Fruit fly (Drosophila melanogaster) whole organism, adult: ENCODE results near the gene tau.

ENCODE experiments used
- CG11617 ChIP-seq: fragments of 200-800 bp; sonication (Bioruptor generic); optimal IDR thresholded peaks from 2 replicates; lab custom pipeline; 2017; ENCODE audit warnings: mild to moderate bottlenecking, missing biosample characterization, missing genetic modification reagents, missing genetic modification characterization
- CG12768 ChIP-seq: fragments of 200-800 bp; sonication (Bioruptor generic); optimal IDR thresholded peaks from 2 replicates; lab custom pipeline; 2017; ENCODE audit warnings: missing biosample characterization, missing genetic modification characterization, mild to moderate bottlenecking, moderate library complexity, missing genetic modification reagents
- CG14711 ChIP-seq: fragments of 200-800 bp; sonication (Bioruptor generic); optimal IDR thresholded peaks from 2 replicates; lab custom pipeline; 2018; ENCODE audit warnings: missing biosample characterization, mild to moderate bottlenecking, missing genetic modification characterization, moderate library complexity
- CG1620 ChIP-seq: fragments of 200-800 bp; sonication (Bioruptor generic); optimal IDR thresholded peaks from 2 replicates; lab custom pipeline; 2016; ENCODE audit warnings: missing biosample characterization, missing genetic modification characterization
- CG33017 ChIP-seq: fragments of 200-800 bp; sonication (Bioruptor generic); optimal IDR thresholded peaks from 2 replicates; lab custom pipeline; 2018; ENCODE audit warnings: missing biosample characterization, mild to moderate bottlenecking, missing genetic modification characterization, moderate library complexity
- CG5204 ChIP-seq: fragments of 200-800 bp; sonication (Bioruptor generic); optimal IDR thresholded peaks from 2 replicates; lab custom pipeline; 2016; ENCODE audit warnings: missing biosample characterization, missing genetic modification characterization
- CG7045 ChIP-seq: fragments of 200-800 bp; sonication (Bioruptor generic); optimal IDR thresholded peaks from 2 replicates; lab custom pipeline; 2017; ENCODE audit warnings: missing biosample characterization, mild to moderate bottlenecking, missing genetic modification characterization
- CG7101 ChIP-seq: fragments of 200-800 bp; sonication (Bioruptor generic); optimal IDR thresholded peaks from 2 replicates; lab custom pipeline; 2018; ENCODE audit warnings: missing biosample characterization, mild to moderate bottlenecking, missing genetic modification characterization, moderate library complexity
- Clk ChIP-seq: fragments of 200-800 bp; sonication (Bioruptor generic); optimal IDR thresholded peaks from 2 replicates; lab custom pipeline; 2017; ENCODE audit warnings: missing biosample characterization, missing genetic modification characterization
- Crg-1 ChIP-seq: fragments of 200-800 bp; sonication (Bioruptor generic); optimal IDR thresholded peaks from 2 replicates; lab custom pipeline; 2016; ENCODE audit warnings: missing biosample characterization, missing genetic modification characterization
- Hr96 ChIP-seq: fragments of 200-800 bp; sonication (Bioruptor generic); optimal IDR thresholded peaks from 2 replicates; lab custom pipeline; 2016; ENCODE audit warnings: missing biosample characterization, missing genetic modification characterization
- Mnt ChIP-seq: fragments of 200-800 bp; sonication (Bioruptor generic); optimal IDR thresholded peaks from 2 replicates; lab custom pipeline; 2016; ENCODE audit warnings: missing biosample characterization, mild to moderate bottlenecking, missing genetic modification characterization
- bab1 ChIP-seq: fragments of 200-800 bp; sonication (Bioruptor generic); optimal IDR thresholded peaks from 3 replicates; lab custom pipeline; 2019; ENCODE audit warnings: missing biosample characterization, mild to moderate bottlenecking, missing genetic modification characterization, moderate library complexity
- cic ChIP-seq: fragments of 200-800 bp; sonication (Bioruptor generic); optimal IDR thresholded peaks from 2 replicates; lab custom pipeline; 2017; ENCODE audit warnings: missing biosample characterization, mild to moderate bottlenecking, missing genetic modification characterization, moderate library complexity
- cnc ChIP-seq, 2 experiments: fragments of >200 bp; optimal IDR thresholded peaks; 2 replicates each; lab custom pipeline; 2017
- kay ChIP-seq: fragments of 200-800 bp; sonication (Bioruptor generic); peaks from one replicate; lab custom pipeline; 2016; ENCODE audit warnings: missing biosample characterization, missing genetic modification characterization, borderline replicate concordance
- ovo ChIP-seq: fragments of 200-800 bp; sonication (Bioruptor generic); optimal IDR thresholded peaks from 2 replicates; lab custom pipeline; 2016; ENCODE audit warnings: missing biosample characterization, missing genetic modification characterization
- pad ChIP-seq: fragments of 200-800 bp; sonication (Bioruptor generic); optimal IDR thresholded peaks from 3 replicates; lab custom pipeline; 2017; ENCODE audit warnings: missing biosample characterization, missing genetic modification characterization, mild to moderate bottlenecking, moderate library complexity, missing genetic modification reagents
- tj ChIP-seq: fragments of 200-800 bp; sonication (Bioruptor generic); optimal IDR thresholded peaks from 3 replicates; lab custom pipeline; 2017; ENCODE audit warnings: missing biosample characterization, mild to moderate bottlenecking, missing genetic modification characterization, moderate library complexity
- toe ChIP-seq: fragments of 200-800 bp; sonication (Bioruptor generic); optimal IDR thresholded peaks from 2 replicates; lab custom pipeline; 2016; ENCODE audit warnings: missing biosample characterization, missing genetic modification characterization

The tau gene

DNA sequence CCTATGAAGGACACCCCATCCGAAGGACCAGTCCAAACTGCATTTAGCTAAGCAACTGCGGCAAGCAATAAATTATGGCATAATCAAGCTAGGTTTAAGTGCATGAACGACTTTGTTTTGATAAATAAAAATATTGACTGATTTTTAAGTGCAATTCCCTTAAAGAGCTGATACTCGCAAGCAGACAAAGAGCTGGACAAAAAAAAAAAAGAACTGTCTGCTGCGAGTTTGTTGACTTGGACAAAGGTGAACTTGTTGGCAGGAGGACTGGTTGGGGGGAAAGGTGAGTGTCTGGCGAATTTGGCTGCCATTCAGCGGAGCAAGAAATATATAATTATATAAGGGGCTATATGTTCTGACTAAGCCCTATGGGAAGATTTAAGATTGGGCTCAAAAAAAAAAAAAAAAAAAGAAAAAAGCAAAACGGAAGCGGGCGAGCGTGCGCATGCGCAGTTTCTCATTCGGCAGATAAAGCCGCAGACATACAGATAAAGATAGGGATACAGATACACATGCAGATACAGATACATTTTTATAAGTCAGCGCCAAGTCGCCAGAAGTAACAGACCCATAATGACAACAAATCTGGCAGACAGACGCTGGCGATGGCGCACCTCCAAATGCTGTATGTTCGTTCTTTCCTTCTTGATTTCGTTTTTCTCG, 36.0 kb upstream of the tau start:
- TF ChIP-seq toe (GFP tag; lab: Kevin White, UChicago) (no peak), Hr96 (no peak), cnc (optimal IDR thresholded peaks at IDR 0.05; lab: Kevin White, UChicago) (no peak), Crg-1 (GFP tag; lab: Kevin White, UChicago) (no peak), pad (GFP tag; lab: Kevin White, UChicago) (no peak), CG5204 (GFP tag; lab: Kevin White, UChicago) (no peak), Mnt (GFP tag; lab: Kevin White, UChicago) (no peak), Clk (GFP tag; lab: Kevin White, UChicago) (no peak), CG14711 (tag; lab: Kevin White, UChicago) (no peak), CG11617 (GFP tag; lab: Kevin White, UChicago) (no peak), tj (GFP tag; lab: Kevin White, UChicago) (no peak), kay (no peak), bab1 (GFP tag; lab: Kevin White, UChicago) (no peak), cic (GFP tag; lab: Kevin White, UChicago) (no peak), CG1620 (GFP tag; lab: Kevin White, UChicago) (no peak), CG7045 (GFP tag; lab: Kevin White, UChicago) (no peak)

DNA sequence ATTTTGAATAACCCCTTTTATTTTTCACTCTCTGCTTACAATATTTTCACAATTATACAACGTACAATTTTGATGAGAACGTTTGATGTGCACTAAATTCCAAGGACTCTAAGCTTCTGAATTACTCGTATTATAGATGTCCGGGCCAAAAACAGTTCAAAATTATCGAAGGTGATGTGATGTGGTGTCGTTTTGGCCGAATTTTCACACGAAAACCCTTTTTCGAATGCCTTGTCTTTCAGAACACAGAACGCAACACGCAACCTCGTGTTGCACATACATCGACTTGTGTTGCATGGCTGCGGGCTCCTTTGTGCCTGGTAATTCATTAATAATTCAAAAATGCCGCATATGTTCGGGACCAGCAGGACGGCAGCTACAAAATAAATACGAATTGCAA, 31.2 kb upstream of the tau start, which contains the start of gene CG31055:
TSS of gene CG31055 (minus strand) at position 101 of the 400 bp plus-strand sequence.
- TF ChIP-seq CG11617 (GFP tag; lab: Kevin White, UChicago) (no peak), cic (GFP tag; lab: Kevin White, UChicago) (no peak), CG5204 (GFP tag; lab: Kevin White, UChicago) (no peak), pad (GFP tag; lab: Kevin White, UChicago) (no peak), CG1620 (GFP tag; lab: Kevin White, UChicago) (no peak), CG33017 (no peak), CG12768 (GFP tag; lab: Kevin White, UChicago) (no peak), Clk (GFP tag; lab: Kevin White, UChicago) (no peak), cnc (optimal IDR thresholded peaks at IDR 0.05; lab: Kevin White, UChicago) (no peak), ovo (GFP tag; lab: Kevin White, UChicago) (no peak), kay (no peak), Mnt (GFP tag; lab: Kevin White, UChicago) (no peak)

DNA sequence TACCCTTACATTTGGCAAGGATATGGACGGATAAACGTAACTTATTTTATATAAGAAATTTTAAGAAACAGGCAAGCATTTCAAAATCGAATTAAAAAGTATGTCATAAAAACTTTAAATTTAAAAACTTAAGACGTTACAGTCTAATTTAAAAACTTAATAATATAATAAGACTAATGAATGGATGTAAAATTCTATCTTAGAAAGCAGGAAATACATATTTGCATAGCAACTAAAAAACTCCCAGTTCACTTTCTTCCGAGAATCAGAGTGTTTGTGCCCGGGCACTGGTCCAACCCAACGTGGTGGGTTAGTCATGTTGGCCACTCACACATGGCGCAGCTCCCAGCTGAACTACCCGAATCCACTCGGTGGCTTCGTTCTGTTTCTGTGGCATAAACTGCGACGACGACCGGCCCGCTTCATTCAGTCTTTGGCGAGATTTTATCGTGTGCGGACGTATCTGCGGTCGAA, 28.8 kb upstream of the tau start, which contains the start of gene CG12880:
TSS of gene CG12880 (plus strand) at position 424 of the 474 bp plus-strand sequence.
- TF ChIP-seq pad (GFP tag; lab: Kevin White, UChicago) (no peak), CG7045 (GFP tag; lab: Kevin White, UChicago) (no peak), Hr96 (no peak), kay (no peak), CG11617 (GFP tag; lab: Kevin White, UChicago) (no peak), CG14711 (tag; lab: Kevin White, UChicago) (no peak), CG7101 (tag; lab: Kevin White, UChicago) (no peak), CG5204 (GFP tag; lab: Kevin White, UChicago) (no peak), CG33017 (no peak)

DNA sequence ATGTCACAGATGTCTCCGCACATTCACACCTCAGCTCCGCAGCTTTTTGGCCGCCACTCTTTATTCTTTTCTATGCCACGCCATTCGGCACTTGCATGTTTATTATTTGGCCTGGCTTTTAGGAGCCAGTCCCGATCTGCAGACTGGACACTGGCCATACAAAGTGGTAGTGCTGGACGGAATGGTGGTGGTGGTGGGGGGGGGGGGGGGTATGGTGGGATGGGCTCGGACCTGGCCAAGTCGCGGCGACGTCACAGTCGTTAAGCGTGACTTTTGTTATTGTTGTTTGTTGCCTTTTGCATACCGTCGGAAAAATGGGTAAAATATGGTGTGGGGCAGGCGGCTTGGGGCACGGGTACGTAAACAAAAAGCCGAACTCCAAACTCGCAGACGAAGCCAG, 28.3 kb upstream of the tau start:
- TF ChIP-seq tj (GFP tag; lab: Kevin White, UChicago) = no peak
- TF ChIP-seq kay = peak; percentile 28

DNA sequence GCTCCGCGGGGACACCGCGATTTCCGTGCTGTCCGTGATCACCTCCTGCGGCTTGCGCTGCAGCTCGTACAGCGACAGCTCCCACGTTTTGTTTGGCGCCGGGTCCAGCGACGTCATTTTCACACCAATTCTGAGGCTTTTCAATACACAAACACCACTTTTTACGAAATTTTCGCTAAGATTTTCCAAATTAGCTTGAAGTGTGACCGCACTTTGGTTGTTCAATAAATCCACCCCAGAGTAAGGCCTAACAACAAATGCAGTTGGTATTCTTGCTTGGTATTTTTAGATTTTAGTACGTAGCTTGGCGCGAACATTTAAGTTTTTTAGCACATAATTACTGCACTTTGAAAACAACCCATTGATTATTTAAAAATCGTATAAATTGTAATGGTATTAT, 25.0 kb upstream of the tau start, which contains the start of gene Sce:
TSS of gene Sce (minus strand) at position 231 of the 400 bp plus-strand sequence.
- no peak for TF ChIP-seq CG14711 (tag; lab: Kevin White, UChicago)
- no peak for TF ChIP-seq Clk (GFP tag; lab: Kevin White, UChicago)
- TF ChIP-seq Crg-1 (GFP tag; lab: Kevin White, UChicago) = no peak
- no peak for TF ChIP-seq ovo (GFP tag; lab: Kevin White, UChicago)
- TF ChIP-seq CG5204 (GFP tag; lab: Kevin White, UChicago) = no peak
- no peak for TF ChIP-seq tj (GFP tag; lab: Kevin White, UChicago)
- no peak for TF ChIP-seq Hr96
- TF ChIP-seq cic (GFP tag; lab: Kevin White, UChicago) = no peak
- no peak for TF ChIP-seq CG7045 (GFP tag; lab: Kevin White, UChicago)
- TF ChIP-seq CG33017 = no peak
- no peak for TF ChIP-seq CG11617 (GFP tag; lab: Kevin White, UChicago)
- no peak for TF ChIP-seq pad (GFP tag; lab: Kevin White, UChicago)
- no peak for TF ChIP-seq Mnt (GFP tag; lab: Kevin White, UChicago)
- TF ChIP-seq CG12768 (GFP tag; lab: Kevin White, UChicago) = no peak
- no peak for TF ChIP-seq CG1620 (GFP tag; lab: Kevin White, UChicago)
- no peak for TF ChIP-seq kay

DNA sequence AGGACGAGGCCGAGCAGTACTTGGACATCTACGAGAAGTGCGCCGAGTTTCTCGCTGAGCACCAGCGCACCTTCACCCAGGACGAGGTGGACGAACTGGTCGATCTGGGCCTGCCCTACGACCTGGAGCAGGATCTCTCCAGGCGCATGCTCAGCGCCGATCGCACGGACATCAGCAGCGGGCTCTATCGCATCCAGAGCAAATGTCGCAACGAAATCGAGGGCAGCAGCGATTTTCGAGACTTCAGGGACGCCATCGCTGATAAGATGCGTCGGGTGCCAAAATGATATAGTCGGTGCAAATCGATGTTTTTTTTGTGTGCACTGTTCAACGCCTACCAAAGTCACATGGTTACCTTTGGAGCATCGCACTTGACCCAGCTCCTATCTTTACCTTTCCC, 22.9 kb upstream of the tau start:
- TF ChIP-seq CG14711 (tag; lab: Kevin White, UChicago) = no peak
- no peak for TF ChIP-seq CG33017
- TF ChIP-seq CG7101 (tag; lab: Kevin White, UChicago) = no peak
- TF ChIP-seq Mnt (GFP tag; lab: Kevin White, UChicago) = no peak
- no peak for TF ChIP-seq CG5204 (GFP tag; lab: Kevin White, UChicago)
- no peak for TF ChIP-seq pad (GFP tag; lab: Kevin White, UChicago)
